Worm (Caenorhabditis elegans) whole organism, L1 larva: ENCODE measurements around the gene T04C12.11.

Source experiments
- ceh-90 ChIP-seq: sonication (generic microtip); optimal IDR thresholded peaks from 2 replicates; lab custom pipeline; 2016; ENCODE audit warnings: missing genetic modification characterization, missing compliant biosample characterization
- fkh-8 ChIP-seq: sonication (generic microtip); optimal IDR thresholded peaks from 2 replicates; lab custom pipeline; 2016; ENCODE audit warnings: mild to moderate bottlenecking, missing genetic modification characterization, missing compliant biosample characterization
- lsy-2 ChIP-seq, 2 experiments: fragments of 150-350 bp; optimal IDR thresholded peaks; 2 replicates each; lab custom pipeline; 2014; ENCODE audit warnings: missing biosample characterization in 2 of 2, missing genetic modification characterization in 2 of 2

- no peak for TF ChIP-seq fkh-8 (tag; lab: Kevin White, UChicago)
- no peak for TF ChIP-seq lsy-2 (tag; optimal IDR thresholded peaks at IDR 0.05; lab: Kevin White, UChicago)
- no peak for TF ChIP-seq ceh-90
These were observed 20.1 kb downstream of the T04C12.11 start, which contains the start of gene C45B11.9 for ce11 chrV:11040020-11040419.
